Fruit fly (Drosophila melanogaster): ENCODE results near the gene Taf6.

- TF ChIP-seq pan (optimal IDR thresholded peaks at IDR 0.05) (no peak), Dll (optimal IDR thresholded peaks at IDR 0.05) (no peak), EcR (GFP tag; optimal IDR thresholded peaks at IDR 0.05) (no peak)
These were observed 19.5 kb upstream of the Taf6 start for dm6 chr3L:19579346-19579745.
